Fruit fly (Drosophila melanogaster) Kc167 (cell line): ENCODE measurements around the gene Phyhd1.

ENCODE experiments used
- Myc ChIP-seq: fragments of >200 bp; optimal IDR thresholded peaks from 2 replicates; lab custom pipeline; 2017; ENCODE audit warnings: missing external identifiers
- Sin3A ChIP-seq: fragments of >200 bp; optimal IDR thresholded peaks from 2 replicates; lab custom pipeline; 2018; ENCODE audit warnings: missing external identifiers
- h ChIP-seq: fragments of >200 bp; optimal IDR thresholded peaks from 3 replicates; lab custom pipeline; 2018; ENCODE audit warnings: missing external identifiers
- insv ChIP-seq: fragments of >200 bp; optimal IDR thresholded peaks from 3 replicates; lab custom pipeline; 2018; ENCODE audit warnings: missing external identifiers
- psq ChIP-seq: fragments of >200 bp; optimal IDR thresholded peaks from 2 replicates; lab custom pipeline; 2017; ENCODE audit warnings: missing external identifiers

- TF ChIP-seq Sin3A (lab: Kevin White, UChicago): no peak
- no peak for TF ChIP-seq Myc (lab: Kevin White, UChicago)
- no peak for TF ChIP-seq insv
- TF ChIP-seq psq (lab: Kevin White, UChicago): no peak
- no peak for TF ChIP-seq h (lab: Kevin White, UChicago)
Measured at dm6 chr3R:10683226-10683625, 2.5 kb upstream of the Phyhd1 start.
